Worm (Caenorhabditis elegans) whole organism, L4/young adult: ENCODE measurements around the gene F45B8.5.

ENCODE experiments used
- W03F9.2 ChIP-seq: fragments of 150-350 bp; optimal IDR thresholded peaks from 2 replicates; lab custom pipeline; 2014; ENCODE audit warnings: missing biosample characterization, missing genetic modification characterization
- dao-5 ChIP-seq: sonication (generic microtip); optimal IDR thresholded peaks from 2 replicates; lab custom pipeline; 2016; ENCODE audit warnings: missing genotype, missing genetic modification characterization, moderate library complexity, missing compliant biosample characterization
- him-1 ChIP-seq: sonication (generic microtip); optimal IDR thresholded peaks from 2 replicates; lab custom pipeline; 2016; ENCODE audit warnings: missing genotype, missing genetic modification reagents, missing genetic modification characterization, missing compliant biosample characterization

ce11 chrX:14964253-14964652 is 1.6 kb upstream of the F45B8.5 start, which contains the start of gene rgs-11:
- TF ChIP-seq him-1 (tag; lab: Kevin White, UChicago), result no peak
- TF ChIP-seq W03F9.2, result no peak
- TF ChIP-seq dao-5, result no peak
